Worm (Caenorhabditis elegans) whole organism, L3 larva: ENCODE measurements around the gene sru-8.

Experiments
- R02D3.7 ChIP-seq: fragments of 150-350 bp; optimal IDR thresholded peaks from 2 replicates; lab custom pipeline; 2014; ENCODE audit warnings: missing biosample characterization, missing genetic modification characterization
- ama-1 ChIP-seq: fragments of 150-350 bp; optimal IDR thresholded peaks from 2 replicates; lab custom pipeline; 2018
- ceh-16 ChIP-seq: sonication (generic microtip); optimal IDR thresholded peaks from 2 replicates; lab custom pipeline; 2017; ENCODE audit warnings: missing biosample characterization, missing genetic modification characterization
- ceh-82 ChIP-seq: fragments of 150-350 bp; optimal IDR thresholded peaks from 2 replicates; lab custom pipeline; 2014; ENCODE audit warnings: missing biosample characterization, missing genetic modification characterization
- daf-12 ChIP-seq: fragments of 150-350 bp; optimal IDR thresholded peaks from 2 replicates; lab custom pipeline; 2014; ENCODE audit warnings: missing biosample characterization, missing genetic modification reagents, missing genetic modification characterization
- egl-27 ChIP-seq: sonication (generic microtip); optimal IDR thresholded peaks from 4 replicates; lab custom pipeline; 2017; ENCODE audit warnings: missing biosample characterization, missing genetic modification reagents, missing genetic modification characterization
- elt-2 ChIP-seq: sonication (generic microtip); optimal IDR thresholded peaks from 2 replicates; lab custom pipeline; 2016; ENCODE audit warnings: missing genetic modification reagents, mild to moderate bottlenecking, missing genetic modification characterization, missing compliant biosample characterization
- eor-1 ChIP-seq, 2 experiments: fragments of 150-350 bp; optimal IDR thresholded peaks; 2 replicates each; lab custom pipeline; 2014 to 2018; ENCODE audit warnings: missing biosample characterization in 2 of 2, missing genetic modification characterization in 2 of 2
- fos-1 ChIP-seq: fragments of 150-350 bp; optimal IDR thresholded peaks from 2 replicates; lab custom pipeline; 2014; ENCODE audit warnings: missing biosample characterization, missing genetic modification characterization
- jun-1 ChIP-seq: fragments of 150-350 bp; optimal IDR thresholded peaks from 2 replicates; lab custom pipeline; 2014; ENCODE audit warnings: missing biosample characterization, missing genetic modification reagents, missing genetic modification characterization
- lin-15B ChIP-seq: fragments of 150-350 bp; optimal IDR thresholded peaks from 2 replicates; lab custom pipeline; 2014; ENCODE audit warnings: missing biosample characterization, missing genetic modification characterization
- lin-39 ChIP-seq: fragments of 150-350 bp; optimal IDR thresholded peaks from 2 replicates; lab custom pipeline; 2018; ENCODE audit warnings: missing biosample characterization, missing genetic modification reagents, missing genetic modification characterization
- lsy-12 ChIP-seq: sonication (generic microtip); optimal IDR thresholded peaks from 2 replicates; lab custom pipeline; 2016; ENCODE audit warnings: mild to moderate bottlenecking, missing genetic modification characterization, missing compliant biosample characterization
- mdl-1 ChIP-seq: fragments of 150-350 bp; optimal IDR thresholded peaks from 2 replicates; lab custom pipeline; 2014; ENCODE audit warnings: missing biosample characterization, missing genetic modification characterization
- mml-1 ChIP-seq: fragments of 150-350 bp; sonication (generic microtip); optimal IDR thresholded peaks from 3 replicates; lab custom pipeline; 2014; ENCODE audit warnings: missing biosample characterization, missing genetic modification characterization
- nfya-1 ChIP-seq: sonication (generic microtip); optimal IDR thresholded peaks from 2 replicates; lab custom pipeline; 2017; ENCODE audit warnings: missing genetic modification characterization, mild to moderate bottlenecking, missing compliant biosample characterization, antibody characterized with exemption, moderate library complexity; ENCODE audit not compliant: insufficient read depth
- nhr-11 ChIP-seq: fragments of 150-350 bp; optimal IDR thresholded peaks from 2 replicates; lab custom pipeline; 2014; ENCODE audit warnings: missing biosample characterization, missing genetic modification characterization
- nhr-237 ChIP-seq: fragments of 150-350 bp; optimal IDR thresholded peaks from 2 replicates; lab custom pipeline; 2014; ENCODE audit warnings: missing biosample characterization, missing genetic modification characterization
- nhr-25 ChIP-seq: sonication (generic microtip); optimal IDR thresholded peaks from 2 replicates; lab custom pipeline; 2017; ENCODE audit warnings: missing biosample characterization, missing genetic modification characterization
- nhr-28 ChIP-seq: fragments of 150-350 bp; optimal IDR thresholded peaks from 2 replicates; lab custom pipeline; 2014; ENCODE audit warnings: missing biosample characterization, missing genetic modification characterization
- nhr-43 ChIP-seq: sonication (generic microtip); optimal IDR thresholded peaks from 2 replicates; lab custom pipeline; 2016; ENCODE audit warnings: mild to moderate bottlenecking, missing genetic modification characterization, missing compliant biosample characterization; ENCODE audit not compliant: poor library complexity, severe bottlenecking
- nhr-76 ChIP-seq: fragments of 150-350 bp; sonication (generic microtip); optimal IDR thresholded peaks from 5 replicates; lab custom pipeline; 2014; ENCODE audit warnings: missing biosample characterization, missing genetic modification characterization
- nhr-77 ChIP-seq: fragments of 150-350 bp; optimal IDR thresholded peaks from 2 replicates; lab custom pipeline; 2014; ENCODE audit warnings: missing biosample characterization, missing genetic modification characterization
- pha-4 ChIP-seq: fragments of 150-350 bp; optimal IDR thresholded peaks from 2 replicates; lab custom pipeline; 2014; ENCODE audit warnings: missing biosample characterization, missing genetic modification reagents, missing genetic modification characterization
- pqm-1 ChIP-seq: fragments of 150-350 bp; optimal IDR thresholded peaks from 2 replicates; lab custom pipeline; 2017; ENCODE audit warnings: missing biosample characterization, missing genetic modification characterization, inconsistent platforms
- snpc-4 ChIP-seq: fragments of 150-350 bp; optimal IDR thresholded peaks from 2 replicates; lab custom pipeline; 2014; ENCODE audit warnings: missing biosample characterization, missing genetic modification characterization
- tbx-2 ChIP-seq: sonication (generic microtip); optimal IDR thresholded peaks from 2 replicates; lab custom pipeline; 2016; ENCODE audit warnings: mild to moderate bottlenecking, missing genetic modification characterization, missing compliant biosample characterization
- unc-39 ChIP-seq: sonication (generic microtip); optimal IDR thresholded peaks from 4 replicates; lab custom pipeline; 2017; ENCODE audit warnings: missing biosample characterization, missing genetic modification characterization
- zag-1 ChIP-seq: fragments of 150-350 bp; optimal IDR thresholded peaks from 2 replicates; lab custom pipeline; 2014; ENCODE audit warnings: missing biosample characterization, missing genetic modification characterization
- ztf-11 ChIP-seq: fragments of 150-350 bp; optimal IDR thresholded peaks from 2 replicates; lab custom pipeline; 2014; ENCODE audit warnings: missing biosample characterization, missing genetic modification characterization
- ztf-4 ChIP-seq: fragments of 150-350 bp; optimal IDR thresholded peaks from 2 replicates; lab custom pipeline; 2014; ENCODE audit warnings: missing biosample characterization, missing genetic modification characterization

The sru-8 gene

DNA sequence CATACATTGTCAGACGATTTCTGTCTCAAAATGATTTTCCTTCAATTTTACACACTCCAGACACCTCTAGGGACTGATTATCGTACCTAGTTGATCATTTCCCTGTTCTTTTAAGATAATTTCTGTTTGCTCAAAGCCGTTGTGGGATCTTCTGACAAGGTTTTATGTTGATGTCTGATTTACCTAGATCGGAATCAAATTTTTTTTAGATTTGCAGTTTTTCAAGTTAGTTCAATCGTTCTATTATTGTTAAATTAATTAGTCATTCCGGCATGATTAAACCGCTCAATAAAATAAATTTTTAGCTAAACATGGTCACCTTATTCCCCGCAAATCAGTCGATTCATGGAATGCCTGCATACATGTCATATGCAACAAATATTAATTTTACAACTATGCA, 30.1 kb upstream of the sru-8 start, which contains the start of gene sru-30:
Gene sru-30 (plus strand): TSS at position 301 of the 400 bp plus-strand sequence.
- TF ChIP-seq mdl-1 (no peak), R02D3.7 (tag; lab: Kevin White, UChicago) (no peak), egl-27 (tag; lab: Kevin White, UChicago) (no peak), tbx-2 (tag; lab: Kevin White, UChicago) (no peak), nhr-11 (no peak), nfya-1 (no peak), nhr-25 (tag; lab: Kevin White, UChicago) (no peak), elt-2 (tag; lab: Kevin White, UChicago) (no peak), ztf-4 (tag; lab: Kevin White, UChicago) (no peak), jun-1 (no peak), zag-1 (tag; lab: Kevin White, UChicago) (no peak), daf-12 (tag; lab: Kevin White, UChicago) (no peak), lin-15B (tag; lab: Kevin White, UChicago) (no peak)

DNA sequence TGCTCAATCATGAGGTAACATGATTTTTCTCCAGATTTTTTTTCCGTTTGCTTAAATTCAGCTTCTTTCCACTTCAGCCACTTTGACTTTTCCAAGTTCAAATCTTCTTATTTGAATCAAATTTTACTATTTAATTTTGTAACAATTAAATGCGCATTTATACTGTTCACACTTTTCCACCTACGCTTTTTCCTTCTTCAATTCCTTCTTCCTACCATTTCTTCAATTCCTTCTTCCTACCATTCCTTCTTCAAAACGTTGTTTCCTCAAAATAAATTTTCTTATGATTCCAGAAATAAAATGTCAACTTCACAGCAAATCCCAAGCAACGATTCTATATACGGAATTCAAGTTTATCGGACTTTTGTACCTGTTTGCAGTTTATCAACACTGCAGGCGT, 27.3 kb upstream of the sru-8 start, which contains the start of gene sru-31:
Gene sru-31 (plus strand): TSS at position 301 of the 400 bp plus-strand sequence.
- TF ChIP-seq snpc-4 (tag; lab: Kevin White, UChicago) (no peak), eor-1 (tag; optimal IDR thresholded peaks at IDR 0.05; lab: Kevin White, UChicago) (no peak), nhr-237 (tag; lab: Kevin White, UChicago) (no peak), nhr-25 (tag; lab: Kevin White, UChicago) (no peak), nhr-28 (tag; lab: Kevin White, UChicago) (no peak), jun-1 (no peak), lin-15B (tag; lab: Kevin White, UChicago) (no peak), nhr-11 (no peak), daf-12 (tag; lab: Kevin White, UChicago) (no peak), nhr-76 (no peak), ceh-82 (tag; lab: Kevin White, UChicago) (no peak), unc-39 (no peak)

DNA sequence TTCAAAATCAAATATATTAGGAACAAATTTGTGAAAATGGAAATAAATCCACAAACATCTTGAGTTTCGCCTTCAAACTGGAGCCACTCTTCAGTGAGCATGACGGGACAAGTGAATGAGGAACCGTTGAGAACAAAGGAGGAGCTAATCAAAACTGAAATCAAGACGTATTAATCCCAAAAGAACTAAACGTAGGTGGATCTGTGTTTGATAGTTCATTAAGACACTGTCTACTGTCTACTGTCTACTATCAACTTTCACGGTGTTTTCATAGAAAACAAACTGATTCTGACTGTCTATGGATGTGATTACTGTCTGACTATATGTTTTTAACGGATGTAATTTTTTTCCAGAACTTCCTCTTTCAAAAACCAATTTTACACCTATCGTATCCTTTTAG, 21.9 kb upstream of the sru-8 start, which contains the start of gene str-193:
Gene str-193 (minus strand): TSS at position 101 of the 400 bp plus-strand sequence.
- TF ChIP-seq nhr-76: no peak
- no peak for TF ChIP-seq nhr-43 (tag; lab: Kevin White, UChicago)
- no peak for TF ChIP-seq fos-1 (tag; lab: Kevin White, UChicago)
- TF ChIP-seq lin-39 (tag; lab: Kevin White, UChicago): no peak

DNA sequence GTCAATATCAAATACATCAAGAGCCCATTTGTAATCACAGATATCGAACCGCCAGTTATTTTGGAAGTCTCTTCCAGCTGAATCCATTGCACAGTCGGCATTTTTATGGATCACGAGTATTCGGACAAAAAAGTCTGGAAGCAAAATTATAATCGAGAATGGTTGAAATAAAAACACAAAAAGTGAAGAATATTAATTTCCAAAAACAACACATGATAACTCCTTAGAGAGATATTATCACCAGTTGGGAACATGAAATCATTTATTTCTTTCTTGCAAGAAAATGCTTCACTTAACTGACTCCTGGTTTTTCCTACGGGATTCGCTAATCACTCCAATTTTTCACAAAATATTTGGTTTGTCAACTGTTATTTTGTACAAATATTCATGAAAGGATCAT, 19.5 kb upstream of the sru-8 start, which contains the start of gene str-2:
Gene str-2 (minus strand): TSS at position 101 of the 400 bp plus-strand sequence.
- TF ChIP-seq nhr-77 (tag; lab: Kevin White, UChicago): no peak

DNA sequence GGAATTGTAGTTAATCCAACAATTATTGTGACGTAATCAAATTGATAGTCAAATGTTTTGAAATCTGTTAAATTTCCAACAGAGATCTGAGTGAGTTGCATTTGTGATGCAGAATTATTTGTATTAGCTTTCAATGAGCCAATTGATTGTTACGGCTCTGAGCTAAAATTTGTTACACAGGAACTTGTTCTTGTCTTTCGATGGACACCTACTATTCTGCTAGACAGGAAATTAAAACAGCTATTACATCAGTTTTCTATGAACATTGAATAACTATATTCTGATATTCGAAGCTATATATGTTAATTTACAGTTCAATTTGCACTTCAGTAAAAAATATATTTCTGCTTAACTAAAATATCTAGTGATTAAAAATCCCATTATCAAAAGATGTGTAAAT, 9.8 kb upstream of the sru-8 start, which contains the start of gene sru-40:
Gene sru-40 (minus strand): TSS at position 101 of the 400 bp plus-strand sequence.
- no peak for TF ChIP-seq zag-1 (tag; lab: Kevin White, UChicago)
- TF ChIP-seq nhr-11: no peak
- TF ChIP-seq ceh-16 (tag; lab: Kevin White, UChicago): no peak
- TF ChIP-seq elt-2 (tag; lab: Kevin White, UChicago): no peak
- TF ChIP-seq, all 47 proteins: peak for 0

DNA sequence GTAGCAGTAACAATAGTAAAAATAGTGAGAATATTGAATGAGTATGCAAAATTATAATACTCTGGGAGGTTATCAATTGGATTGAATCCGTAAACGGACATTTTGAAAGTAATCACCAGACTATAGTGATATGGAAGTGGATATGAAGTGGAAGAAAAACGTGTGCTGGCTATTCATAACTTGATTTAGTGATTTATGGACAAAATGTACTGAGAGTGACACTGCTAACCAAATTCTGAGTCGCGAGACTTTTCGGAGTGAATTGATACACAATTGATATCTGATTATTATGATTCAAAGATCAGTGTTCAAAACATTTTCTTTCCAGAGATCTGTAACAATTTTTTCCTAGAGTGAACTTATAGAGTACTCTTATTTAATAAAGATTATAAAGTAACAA, 7.7 kb upstream of the sru-8 start, which contains the start of gene sru-38:
Gene sru-38 (minus strand): TSS at position 101 of the 400 bp plus-strand sequence.
- no peak for TF ChIP-seq pha-4 (tag; lab: Kevin White, UChicago)
- no peak for TF ChIP-seq nhr-11
- no peak for TF ChIP-seq nhr-76
- no peak for TF ChIP-seq ztf-11 (tag; lab: Kevin White, UChicago)
- no peak for TF ChIP-seq lsy-12 (tag; lab: Kevin White, UChicago)
- no peak for TF ChIP-seq ama-1 (lab: Kevin White, UChicago)
- TF ChIP-seq pqm-1 (tag; lab: Kevin White, UChicago): no peak
- no peak for TF ChIP-seq ceh-16 (tag; lab: Kevin White, UChicago)
- no peak for TF ChIP-seq fos-1 (tag; lab: Kevin White, UChicago)
- no peak for TF ChIP-seq R02D3.7 (tag; lab: Kevin White, UChicago)
- TF ChIP-seq mml-1 (tag; lab: Kevin White, UChicago): no peak
- no peak for TF ChIP-seq lin-39 (tag; lab: Kevin White, UChicago)
